Fruit fly (Drosophila melanogaster) whole organism, prepupa: ENCODE measurements around the gene gdl-ORF39.

Experiments used
- Blimp-1 ChIP-seq: fragments of 200-800 bp; sonication (Bioruptor generic); optimal IDR thresholded peaks from 3 replicates; lab custom pipeline; 2017; ENCODE audit warnings: missing biosample characterization, missing genetic modification characterization, mild to moderate bottlenecking, moderate library complexity, missing genetic modification reagents
- CG11294 ChIP-seq: fragments of 200-800 bp; sonication (Bioruptor generic); IDR thresholded peaks from 2 replicates; pipeline ENCODE4 v1.3.6; 2022; ENCODE audit warnings: missing biosample characterization, missing genetic modification characterization
- CG11762 ChIP-seq: fragments of 200-800 bp; sonication (Bioruptor generic); optimal IDR thresholded peaks from 3 replicates; lab custom pipeline; 2016; ENCODE audit warnings: missing biosample characterization, missing genetic modification characterization; ENCODE audit not compliant: insufficient read depth
- CG11902 ChIP-seq: fragments of 200-800 bp; sonication (Bioruptor generic); optimal IDR thresholded peaks from 3 replicates; lab custom pipeline; 2016; ENCODE audit warnings: missing biosample characterization, missing genetic modification characterization
- CG15336 ChIP-seq: fragments of 200-800 bp; sonication (Bioruptor generic); IDR thresholded peaks from 2 replicates; pipeline ENCODE4 v1.3.6; 2022; ENCODE audit warnings: missing biosample characterization, missing genetic modification characterization
- CG1621 ChIP-seq: fragments of 200-800 bp; sonication (Bioruptor generic); optimal IDR thresholded peaks from 3 replicates; lab custom pipeline; 2018; ENCODE audit warnings: missing biosample characterization, mild to moderate bottlenecking, missing genetic modification characterization
- CG16779 ChIP-seq: fragments of 200-800 bp; sonication (Bioruptor generic); optimal IDR thresholded peaks from 3 replicates; lab custom pipeline; 2017; ENCODE audit warnings: missing biosample characterization, mild to moderate bottlenecking, missing genetic modification characterization
- CG3032 ChIP-seq: fragments of 200-800 bp; optimal IDR thresholded peaks from 2 replicates; lab custom pipeline; 2019; ENCODE audit warnings: missing biosample characterization, mild to moderate bottlenecking, missing genetic modification characterization, moderate library complexity
- CG31627 ChIP-seq: fragments of 200-800 bp; sonication (Bioruptor generic); optimal IDR thresholded peaks from 3 replicates; lab custom pipeline; 2016; ENCODE audit warnings: missing biosample characterization, missing genetic modification characterization
- CG32006 ChIP-seq: fragments of 200-800 bp; sonication (Bioruptor generic); optimal IDR thresholded peaks from 3 replicates; lab custom pipeline; 2017; ENCODE audit warnings: missing biosample characterization, mild to moderate bottlenecking, missing genetic modification characterization
- CG34406 ChIP-seq: fragments of 200-800 bp; sonication (Bioruptor generic); optimal IDR thresholded peaks from 3 replicates; lab custom pipeline; 2016; ENCODE audit warnings: missing biosample characterization, missing genetic modification characterization
- CG4318 ChIP-seq: fragments of 200-800 bp; sonication (Bioruptor generic); optimal IDR thresholded peaks from 3 replicates; lab custom pipeline; 2017; ENCODE audit warnings: missing biosample characterization, mild to moderate bottlenecking, missing genetic modification characterization
- CG6163 ChIP-seq: fragments of 200-800 bp; sonication (Bioruptor generic); IDR thresholded peaks from 3 replicates; pipeline ENCODE4 v1.3.6; 2022; ENCODE audit warnings: missing biosample characterization, missing genetic modification characterization
- CG6276 ChIP-seq: fragments of 200-800 bp; sonication (Bioruptor generic); optimal IDR thresholded peaks from 2 replicates; lab custom pipeline; 2017; ENCODE audit warnings: missing biosample characterization, mild to moderate bottlenecking, missing genetic modification characterization
- CG6792 ChIP-seq: fragments of 200-800 bp; sonication (Bioruptor generic); optimal IDR thresholded peaks from 3 replicates; lab custom pipeline; 2016; ENCODE audit warnings: missing biosample characterization, missing genetic modification characterization
- CG6808 ChIP-seq: fragments of 200-800 bp; sonication (Bioruptor generic); optimal IDR thresholded peaks from 3 replicates; lab custom pipeline; 2017; ENCODE audit warnings: missing biosample characterization, missing genetic modification characterization, mild to moderate bottlenecking, moderate library complexity, missing genetic modification reagents
- CG6854 ChIP-seq: fragments of 200-800 bp; sonication (Bioruptor generic); optimal IDR thresholded peaks from 2 replicates; lab custom pipeline; 2017; ENCODE audit warnings: missing biosample characterization, mild to moderate bottlenecking, missing genetic modification characterization
- CG7368 ChIP-seq: fragments of 200-800 bp; sonication (Bioruptor generic); optimal IDR thresholded peaks from 3 replicates; lab custom pipeline; 2016; ENCODE audit warnings: missing biosample characterization, missing genetic modification characterization
- CG8119 ChIP-seq: fragments of 200-800 bp; sonication (Bioruptor generic); IDR thresholded peaks from 3 replicates; pipeline ENCODE4 v1.3.6; 2022; ENCODE audit warnings: missing biosample characterization, missing genetic modification characterization
- CG8319 ChIP-seq: fragments of 200-800 bp; sonication (Bioruptor generic); optimal IDR thresholded peaks from 3 replicates; lab custom pipeline; 2016; ENCODE audit warnings: missing biosample characterization, missing genetic modification characterization
- CG8632 ChIP-seq: fragments of 200-800 bp; sonication (Bioruptor generic); optimal IDR thresholded peaks from 3 replicates; lab custom pipeline; 2016; ENCODE audit warnings: missing biosample characterization, missing genetic modification characterization
- CG9139 ChIP-seq: fragments of 200-800 bp; sonication (Bioruptor generic); optimal IDR thresholded peaks from 3 replicates; lab custom pipeline; 2017; ENCODE audit warnings: missing biosample characterization, mild to moderate bottlenecking, missing genetic modification characterization
- Eip78C ChIP-seq: fragments of 200-800 bp; sonication (Bioruptor generic); peaks from one replicate; lab custom pipeline; 2016; ENCODE audit warnings: missing biosample characterization, missing genetic modification characterization
- Eip93F ChIP-seq: fragments of 200-800 bp; sonication (Bioruptor generic); optimal IDR thresholded peaks from 2 replicates; lab custom pipeline; 2016; ENCODE audit warnings: missing biosample characterization, mild to moderate bottlenecking, missing genetic modification characterization
- Ets96B ChIP-seq: fragments of 200-800 bp; optimal IDR thresholded peaks from 2 replicates; lab custom pipeline; 2019; ENCODE audit warnings: missing biosample characterization, mild to moderate bottlenecking, missing genetic modification characterization, moderate library complexity
- Lpt ChIP-seq: fragments of 200-800 bp; sonication (Bioruptor generic); optimal IDR thresholded peaks from 3 replicates; lab custom pipeline; 2016; ENCODE audit warnings: missing biosample characterization, missing genetic modification characterization
- Met ChIP-seq: fragments of 200-800 bp; sonication (Bioruptor generic); optimal IDR thresholded peaks from 3 replicates; lab custom pipeline; 2016; ENCODE audit warnings: missing biosample characterization, missing genetic modification characterization
- OdsH ChIP-seq: fragments of 200-800 bp; sonication (Bioruptor generic); optimal IDR thresholded peaks from 3 replicates; lab custom pipeline; 2016; ENCODE audit warnings: missing biosample characterization, missing genetic modification characterization
- Smox ChIP-seq: fragments of 200-800 bp; sonication (Bioruptor generic); optimal IDR thresholded peaks from 3 replicates; lab custom pipeline; 2016; ENCODE audit warnings: missing biosample characterization, missing genetic modification characterization
- Sox102F ChIP-seq: fragments of 200-800 bp; sonication (Bioruptor generic); optimal IDR thresholded peaks from 2 replicates; lab custom pipeline; 2016; ENCODE audit warnings: missing biosample characterization, mild to moderate bottlenecking, missing genetic modification characterization
- Sox14 ChIP-seq: fragments of 200-800 bp; sonication (Bioruptor generic); optimal IDR thresholded peaks from 3 replicates; lab custom pipeline; 2016; ENCODE audit warnings: missing biosample characterization, missing genetic modification characterization
- Sox15 ChIP-seq: fragments of 200-800 bp; sonication (Bioruptor generic); optimal IDR thresholded peaks from 3 replicates; lab custom pipeline; 2016; ENCODE audit warnings: missing biosample characterization, missing genetic modification characterization
- achi ChIP-seq: fragments of 200-800 bp; sonication (Bioruptor generic); optimal IDR thresholded peaks from 3 replicates; lab custom pipeline; 2016; ENCODE audit warnings: missing biosample characterization, missing genetic modification characterization
- dac ChIP-seq: fragments of 200-800 bp; sonication (Bioruptor generic); optimal IDR thresholded peaks from 2 replicates; lab custom pipeline; 2017; ENCODE audit warnings: missing biosample characterization, mild to moderate bottlenecking, missing genetic modification characterization
- dsx ChIP-seq: fragments of 200-800 bp; optimal IDR thresholded peaks from 3 replicates; lab custom pipeline; 2019; ENCODE audit warnings: missing biosample characterization, mild to moderate bottlenecking, missing genetic modification characterization, moderate library complexity; ENCODE audit not compliant: poor library complexity, severe bottlenecking
- eg ChIP-seq: fragments of 200-800 bp; sonication (Bioruptor generic); IDR thresholded peaks from 3 replicates; pipeline ENCODE4 v1.3.6; 2022; ENCODE audit warnings: missing biosample characterization, missing genetic modification characterization
- esn ChIP-seq: fragments of 200-800 bp; sonication (Bioruptor generic); optimal IDR thresholded peaks from 2 replicates; lab custom pipeline; 2016; ENCODE audit warnings: missing biosample characterization, mild to moderate bottlenecking, missing genetic modification characterization, moderate library complexity
- fd59A ChIP-seq: fragments of 200-800 bp; sonication (Bioruptor generic); optimal IDR thresholded peaks from 2 replicates; lab custom pipeline; 2017; ENCODE audit warnings: missing biosample characterization, mild to moderate bottlenecking, missing genetic modification characterization, missing genetic modification reagents
- fkh ChIP-seq: fragments of 200-800 bp; sonication (Bioruptor generic); optimal IDR thresholded peaks from 3 replicates; lab custom pipeline; 2017; ENCODE audit warnings: missing biosample characterization, mild to moderate bottlenecking, missing genetic modification characterization, moderate library complexity
- lz ChIP-seq: fragments of 200-800 bp; sonication (Bioruptor generic); optimal IDR thresholded peaks from 3 replicates; lab custom pipeline; 2016; ENCODE audit warnings: missing biosample characterization, missing genetic modification characterization
- pdm3 ChIP-seq: fragments of 200-800 bp; sonication (Bioruptor generic); optimal IDR thresholded peaks from 3 replicates; lab custom pipeline; 2016; ENCODE audit warnings: missing biosample characterization, missing genetic modification characterization
- spab ChIP-seq: fragments of 200-800 bp; sonication (Bioruptor generic); optimal IDR thresholded peaks from 2 replicates; lab custom pipeline; 2017; ENCODE audit warnings: missing biosample characterization, mild to moderate bottlenecking, missing genetic modification characterization, missing genetic modification reagents
- ss ChIP-seq, 2 experiments: fragments of 200-800 bp; sonication (Bioruptor generic); optimal IDR thresholded peaks; 2 replicates in 1 of 2; 3 replicates in 1 of 2; lab custom pipeline; 2017 to 2018; ENCODE audit warnings: mild to moderate bottlenecking in 2 of 2, missing biosample characterization in 2 of 2, missing genetic modification characterization in 2 of 2, moderate library complexity in 1 of 2
- svp ChIP-seq: fragments of 200-800 bp; sonication (Bioruptor generic); peaks from one replicate; lab custom pipeline; 2016; ENCODE audit warnings: missing biosample characterization, missing genetic modification characterization

Gene gdl-ORF39

dm6 chr3L:15532368-15533030 is 23.3 kb downstream of the gdl-ORF39 start (continued):
- TF ChIP-seq Ets96B (tag; lab: Kevin White, UChicago) (peak; percentile 10), CG7368 (GFP tag; lab: Kevin White, UChicago) (no peak), dsx (peak; percentile 30), CG34406 (GFP tag; lab: Kevin White, UChicago) (no peak), CG8119 (GFP tag; lab: Robert Waterston, UW) (peak; percentile 48; the same call in 2 of the 3 replicates), CG8632 (GFP tag; lab: Kevin White, UChicago) (no peak), svp (GFP tag; lab: Kevin White, UChicago) (peak; percentile 95), pdm3 (GFP tag; lab: Kevin White, UChicago) (peak; percentile 41), Sox14 (peak; percentile 21), Blimp-1 (GFP tag; lab: Kevin White, UChicago) (peak; percentile 2), CG6276 (GFP tag; lab: Kevin White, UChicago) (peak; percentile 77), CG6854 (GFP tag; lab: Kevin White, UChicago) (peak; percentile 56), CG6808 (GFP tag; lab: Kevin White, UChicago) (no peak), CG11762 (GFP tag; lab: Kevin White, UChicago) (peak; percentile 44), CG32006 (GFP tag; lab: Kevin White, UChicago) (peak; percentile 68), Smox (GFP tag; lab: Kevin White, UChicago) (peak; percentile 42), CG1621 (peak; percentile 53), Lpt (GFP tag; lab: Kevin White, UChicago) (peak; percentile 31), CG6163 (GFP tag; lab: Robert Waterston, UW) (peak; percentile 68), CG11902 (GFP tag; lab: Kevin White, UChicago) (no peak), Eip93F (GFP tag; lab: Kevin White, UChicago) (peak; percentile 34), CG15336 (GFP tag; lab: Robert Waterston, UW) (no peak), spab (peak; percentile 52), eg (GFP tag; lab: Robert Waterston, UW) (peak; percentile 72; the same call in 2 of the 3 replicates), dac (GFP tag; lab: Kevin White, UChicago) (no peak), OdsH (peak; percentile 1), CG11294 (GFP tag; lab: Robert Waterston, UW) (peak; percentile 52; the same call in 1 of the 2 replicates), CG16779 (tag; lab: Kevin White, UChicago) (no peak), CG4318 (GFP tag; lab: Kevin White, UChicago) (peak; percentile 45)

- TF ChIP-seq CG9139 (GFP tag; lab: Kevin White, UChicago) = peak; percentile 53
- TF ChIP-seq Eip93F (GFP tag; lab: Kevin White, UChicago) = no peak
- TF ChIP-seq Sox15 (GFP tag; lab: Kevin White, UChicago) = peak; percentile 40
- peak; percentile 94 for TF ChIP-seq Eip78C (GFP tag; lab: Kevin White, UChicago)
- peak; percentile 87 for TF ChIP-seq esn (GFP tag; lab: Kevin White, UChicago)
- peak; percentile 90 for TF ChIP-seq Met (GFP tag; lab: Kevin White, UChicago)
- TF ChIP-seq dac (GFP tag; lab: Kevin White, UChicago) = peak; percentile 61
- peak; percentile 74 for TF ChIP-seq CG15336 (GFP tag; lab: Robert Waterston, UW)
- TF ChIP-seq Lpt (GFP tag; lab: Kevin White, UChicago) = peak; percentile 64
- TF ChIP-seq CG8119 (GFP tag; lab: Robert Waterston, UW) = peak; percentile 75
- TF ChIP-seq CG1621 = peak; percentile 54
- peak; percentile 33 for TF ChIP-seq CG8319 (GFP tag; lab: Kevin White, UChicago)
- TF ChIP-seq OdsH = peak; percentile 65
- peak; percentile 70 for TF ChIP-seq CG6808 (GFP tag; lab: Kevin White, UChicago)
- peak; percentile 58 for TF ChIP-seq CG6163 (GFP tag; lab: Robert Waterston, UW)
- peak; percentile 88 for TF ChIP-seq Sox14
- peak; percentile 59 for TF ChIP-seq CG6276 (GFP tag; lab: Kevin White, UChicago)
- TF ChIP-seq achi (GFP tag; lab: Kevin White, UChicago) = peak; percentile 71
- TF ChIP-seq CG6792 = peak; percentile 69
- peak; percentile 35 for TF ChIP-seq CG11902 (GFP tag; lab: Kevin White, UChicago)
- peak; percentile 52 for TF ChIP-seq Blimp-1 (GFP tag; lab: Kevin White, UChicago)
- peak; percentile 86 for TF ChIP-seq CG31627 (GFP tag; lab: Kevin White, UChicago)
- peak; percentile 31 for TF ChIP-seq CG8632 (GFP tag; lab: Kevin White, UChicago)
- no peak for TF ChIP-seq fkh (GFP tag; lab: Kevin White, UChicago)
- TF ChIP-seq CG11294 (GFP tag; lab: Robert Waterston, UW) = no peak
- peak; percentile 80 for TF ChIP-seq Sox102F (GFP tag; lab: Kevin White, UChicago)
- peak; percentile 64 to 66 for TF ChIP-seq ss (GFP tag; optimal IDR thresholded peaks at IDR 0.05; lab: Kevin White, UChicago)
- TF ChIP-seq Ets96B (tag; lab: Kevin White, UChicago) = peak; percentile 66
- TF ChIP-seq fd59A = peak; percentile 72
- peak; percentile 78 for TF ChIP-seq pdm3 (GFP tag; lab: Kevin White, UChicago)
- peak; percentile 72 for TF ChIP-seq CG3032
- TF ChIP-seq lz (GFP tag; lab: Kevin White, UChicago) = peak; percentile 76
Measured at dm6 chr3L:15533402-15534129, 24.3 kb downstream of the gdl-ORF39 start.
